Fruit fly (Drosophila melanogaster): ENCODE measurements around the gene CG17568.

The CG17568 gene

DNA sequence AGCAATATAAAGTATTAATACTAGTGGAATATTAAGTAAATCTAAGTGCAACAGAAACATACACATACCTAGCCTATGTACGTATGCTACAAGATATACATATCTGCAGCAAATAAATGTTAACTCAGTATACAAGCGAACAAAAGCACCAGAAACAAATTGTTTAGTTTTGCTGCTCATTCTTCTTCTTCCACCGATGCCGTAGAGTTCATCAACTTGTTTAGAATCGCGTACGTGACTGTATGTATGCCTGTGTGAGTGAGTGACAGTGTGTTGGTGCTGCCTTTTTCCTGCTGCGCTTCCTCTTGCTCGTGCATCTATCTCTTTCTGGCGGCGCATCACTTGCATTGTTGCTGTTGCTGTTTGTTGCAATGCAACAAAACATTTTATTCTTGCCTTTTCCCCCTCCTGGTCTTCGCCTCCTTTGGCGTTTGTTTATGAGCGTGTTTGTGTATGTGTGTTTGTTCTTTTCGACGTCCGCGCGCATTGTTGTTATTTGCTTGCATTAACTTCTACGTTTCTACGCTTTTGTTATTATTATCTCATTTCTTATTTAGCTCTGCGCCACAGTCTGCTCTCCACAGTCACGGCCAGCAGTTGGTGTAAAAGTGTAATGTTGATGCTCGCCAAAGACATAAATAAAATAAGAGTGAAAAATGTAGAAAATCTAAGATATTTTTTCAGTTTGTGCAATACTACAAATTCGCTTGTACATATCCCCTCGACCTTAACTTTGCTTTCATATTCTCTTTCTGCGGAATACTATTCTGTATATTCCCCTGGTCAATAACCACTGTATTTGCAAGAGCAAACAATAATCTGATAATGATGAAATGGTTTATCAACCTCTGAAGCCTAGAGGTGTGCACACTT, 22.6 kb downstream of the CG17568 start (continued):
- no peak for TF ChIP-seq CG30431 (GFP tag; optimal IDR thresholded peaks at IDR 0.05)
- TF ChIP-seq gcm (GFP tag; optimal IDR thresholded peaks at IDR 0.05) = no peak
- TF ChIP-seq CG17829 (tag; optimal IDR thresholded peaks at IDR 0.05) = no peak
- no peak for TF ChIP-seq CG8944 (GFP tag; optimal IDR thresholded peaks at IDR 0.05)
- TF ChIP-seq psq (GFP tag; optimal IDR thresholded peaks at IDR 0.05) = no peak
- no peak for TF ChIP-seq Doc2 (GFP tag; IDR thresholded peaks at IDR 0.05)
- peak; percentile 29 for TF ChIP-seq HHEX (GFP tag; optimal IDR thresholded peaks at IDR 0.05)
- peak; percentile 38 for TF ChIP-seq Jarid2 (GFP tag; optimal IDR thresholded peaks at IDR 0.05)
- no peak for TF ChIP-seq MBD-R2 (GFP tag; IDR thresholded peaks at IDR 0.05)
- no peak for TF ChIP-seq cato (GFP tag; optimal IDR thresholded peaks at IDR 0.05; ENCODE audit: borderline replicate concordance)
- TF ChIP-seq vvl (GFP tag; IDR thresholded peaks at IDR 0.05) = 0 out of 2 replicates have a peak, but pooled peaks have one; percentile 35
- no peak for TF ChIP-seq BEAF-32 (GFP tag; optimal IDR thresholded peaks at IDR 0.05)
- TF ChIP-seq CG14014 (GFP tag; IDR thresholded peaks at IDR 0.05) = no peak
- TF ChIP-seq tap (tag; optimal IDR thresholded peaks at IDR 0.05) = peak; percentile 18
- TF ChIP-seq Asciz (GFP tag; optimal IDR thresholded peaks at IDR 0.05) = peak; percentile 16
- no peak for TF ChIP-seq ems (GFP tag; optimal IDR thresholded peaks at IDR 0.05)
- TF ChIP-seq E2f2 (GFP tag; IDR thresholded peaks at IDR 0.05) = no peak; the same call in 1 of the 2 replicates
- peak; percentile 9 for TF ChIP-seq CG10979 (tag; optimal IDR thresholded peaks at IDR 0.05)
- TF ChIP-seq gfzf (GFP tag; optimal IDR thresholded peaks at IDR 0.05) = no peak
- TF ChIP-seq knrl (GFP tag; IDR thresholded peaks at IDR 0.05; ENCODE audit: partially characterized antibody) = peak; percentile 9; the same call in 1 of the 3 replicates
- TF ChIP-seq so (GFP tag; IDR thresholded peaks at IDR 0.05) = 0 out of 3 replicates have a peak, but pooled peaks have one; percentile 53
- peak; percentile 53; the same call in 1 of the 2 replicates for TF ChIP-seq Atf6 (GFP tag; IDR thresholded peaks at IDR 0.05)
- TF ChIP-seq CG6654 (GFP tag; optimal IDR thresholded peaks at IDR 0.05) = peak; percentile 39
- no peak for TF ChIP-seq run (tag; optimal IDR thresholded peaks at IDR 0.05)
- peak; percentile 31 for TF ChIP-seq pnt (GFP tag; optimal IDR thresholded peaks at IDR 0.05)
- no peak for TF ChIP-seq HLH3B (GFP tag; IDR thresholded peaks at IDR 0.05)
- 0 out of 2 replicates have a peak, but pooled peaks have one; percentile 7 for TF ChIP-seq Adf1 (GFP tag; IDR thresholded peaks at IDR 0.05)
- TF ChIP-seq CG1602 (GFP tag; optimal IDR thresholded peaks at IDR 0.05) = peak; percentile 25
- TF ChIP-seq cad (GFP tag; optimal IDR thresholded peaks at IDR 0.05) = no peak
- TF ChIP-seq CG16813 (GFP tag; IDR thresholded peaks at IDR 0.05; ENCODE audit: partially characterized antibody) = no peak
- TF ChIP-seq CG15011 (GFP tag; optimal IDR thresholded peaks at IDR 0.05) = no peak
- TF ChIP-seq Sox102F (GFP tag; optimal IDR thresholded peaks at IDR 0.05) = peak; percentile 25
- no peak for TF ChIP-seq sqz (GFP tag; optimal IDR thresholded peaks at IDR 0.05)
- TF ChIP-seq CG1647 (GFP tag; optimal IDR thresholded peaks at IDR 0.05) = peak; percentile 35
- TF ChIP-seq kni (GFP tag; optimal IDR thresholded peaks at IDR 0.05) = no peak
- no peak for TF ChIP-seq CG17186 (GFP tag; optimal IDR thresholded peaks at IDR 0.05)
- no peak for TF ChIP-seq CG8290 (GFP tag; optimal IDR thresholded peaks at IDR 0.05)
- peak in 1 of 2 experiments; percentile 27 for TF ChIP-seq CG8290 (tag; optimal IDR thresholded peaks at IDR 0.05)
- TF ChIP-seq wek (GFP tag; optimal IDR thresholded peaks at IDR 0.05) = peak; percentile 16
- no peak for TF ChIP-seq H2.0 (GFP tag; IDR thresholded peaks at IDR 0.05)
- TF ChIP-seq slou (GFP tag; optimal IDR thresholded peaks at IDR 0.05) = no peak
- peak; percentile 28; the same call in 1 of the 2 replicates for TF ChIP-seq Ada2b (GFP tag; IDR thresholded peaks at IDR 0.05)
